Worm (Caenorhabditis elegans) whole organism, L4 larva: ENCODE measurements around the gene T04C12.1.

Experiments
- F10B5.3 ChIP-seq: sonication (generic microtip); optimal IDR thresholded peaks from 2 replicates; lab custom pipeline; 2016; ENCODE audit warnings: mild to moderate bottlenecking, missing genetic modification characterization, missing compliant biosample characterization
- F26F4.8 ChIP-seq: fragments of 200-800 bp; sonication (Bioruptor generic); conservative IDR thresholded peaks from 2 replicates; pipeline ENCODE4 v1.3.6; 2022; ENCODE audit warnings: missing genetic modification characterization, missing compliant biosample characterization
- F44E2.7 ChIP-seq: fragments of 200-800 bp; sonication (Bioruptor generic); IDR thresholded peaks from 2 replicates; pipeline ENCODE4 v2.1.2; 2022; ENCODE audit warnings: missing genetic modification characterization, missing compliant biosample characterization
- T20F7.1 ChIP-seq: fragments of 200-800 bp; sonication (Bioruptor generic); optimal IDR thresholded peaks from 2 replicates; lab custom pipeline; 2018; ENCODE audit warnings: mild to moderate bottlenecking, missing genetic modification characterization, missing compliant biosample characterization
- Y105C5A.15 ChIP-seq: fragments of 200-800 bp; sonication (Bioruptor generic); IDR thresholded peaks from 2 replicates; pipeline ENCODE4 v1.3.6; 2022; ENCODE audit warnings: missing genetic modification characterization, missing compliant biosample characterization
- Y48G9A.11 ChIP-seq: fragments of 200-800 bp; sonication (Bioruptor generic); IDR thresholded peaks from 2 replicates; pipeline ENCODE4 v1.3.6; 2022; ENCODE audit warnings: missing genetic modification reagents, missing genetic modification characterization, missing compliant biosample characterization
- ZK546.5 ChIP-seq, 2 experiments: sonication (generic microtip); optimal IDR thresholded peaks; 2 replicates each; lab custom pipeline; 2017; ENCODE audit warnings: missing biosample characterization in 2 of 2, missing genetic modification characterization in 2 of 2
- aly-2 ChIP-seq: sonication (generic microtip); optimal IDR thresholded peaks from 2 replicates; lab custom pipeline; 2018; ENCODE audit warnings: missing biosample characterization, missing genetic modification characterization
- arid-1 ChIP-seq: fragments of 200-800 bp; sonication (Bioruptor generic); conservative IDR thresholded peaks from 2 replicates; pipeline ENCODE4 v1.3.6; 2022; ENCODE audit warnings: missing genetic modification reagents, missing genetic modification characterization, missing compliant biosample characterization
- attf-4 ChIP-seq: sonication (generic microtip); optimal IDR thresholded peaks from 3 replicates; lab custom pipeline; 2017; ENCODE audit warnings: missing biosample characterization, missing genetic modification characterization
- ceh-44 ChIP-seq: fragments of 200-800 bp; sonication (Bioruptor generic); IDR thresholded peaks from 2 replicates; pipeline ENCODE4 v1.3.6; 2022; ENCODE audit warnings: missing genetic modification reagents, missing genetic modification characterization, missing compliant biosample characterization
- ceh-82 ChIP-seq: sonication (generic microtip); optimal IDR thresholded peaks from 2 replicates; lab custom pipeline; 2017; ENCODE audit warnings: missing biosample characterization, missing genetic modification characterization
- ces-1 ChIP-seq: fragments of 150-350 bp; sonication (generic microtip); optimal IDR thresholded peaks from 4 replicates; lab custom pipeline; 2014; ENCODE audit warnings: missing biosample characterization, missing genetic modification reagents, missing genetic modification characterization
- dmd-6 ChIP-seq: fragments of 200-800 bp; sonication (Bioruptor generic); IDR thresholded peaks from 2 replicates; pipeline ENCODE4 v1.3.6; 2022; ENCODE audit warnings: missing genetic modification reagents, missing genetic modification characterization, missing compliant biosample characterization
- dpl-1 ChIP-seq: fragments of 150-350 bp; optimal IDR thresholded peaks from 2 replicates; lab custom pipeline; 2014; ENCODE audit warnings: missing biosample characterization, missing genetic modification reagents, missing genetic modification characterization
- duxl-1 ChIP-seq: sonication (generic microtip); optimal IDR thresholded peaks from 2 replicates; lab custom pipeline; 2016; ENCODE audit warnings: mild to moderate bottlenecking, missing genetic modification characterization, moderate library complexity, missing compliant biosample characterization; ENCODE audit not compliant: poor library complexity
- dve-1 ChIP-seq: sonication (generic microtip); optimal IDR thresholded peaks from 2 replicates; lab custom pipeline; 2017; ENCODE audit warnings: antibody characterized with exemption, mild to moderate bottlenecking, missing genetic modification characterization, missing compliant biosample characterization; ENCODE audit not compliant: insufficient read depth
- fkh-10 ChIP-seq: fragments of 150-350 bp; optimal IDR thresholded peaks from 2 replicates; lab custom pipeline; 2014; ENCODE audit warnings: missing biosample characterization, missing genetic modification reagents, missing genetic modification characterization
- fos-1 ChIP-seq: fragments of 150-350 bp; optimal IDR thresholded peaks from 2 replicates; lab custom pipeline; 2014; ENCODE audit warnings: missing biosample characterization, missing genetic modification characterization
- hlh-11 ChIP-seq: fragments of 200-800 bp; sonication (Bioruptor generic); optimal IDR thresholded peaks from 2 replicates; lab custom pipeline; 2018; ENCODE audit warnings: mild to moderate bottlenecking, missing genetic modification characterization, missing compliant biosample characterization
- hmg-1.1 ChIP-seq: fragments of 200-800 bp; sonication (Bioruptor generic); IDR thresholded peaks from 2 replicates; pipeline ENCODE4 v1.3.6; 2022; ENCODE audit warnings: missing genetic modification reagents, missing genetic modification characterization, missing compliant biosample characterization
- jun-1 ChIP-seq: fragments of 150-350 bp; optimal IDR thresholded peaks from 2 replicates; lab custom pipeline; 2014; ENCODE audit warnings: missing biosample characterization, missing genetic modification reagents, missing genetic modification characterization
- lin-15B ChIP-seq: fragments of 150-350 bp; sonication (generic microtip); optimal IDR thresholded peaks from 3 replicates; lab custom pipeline; 2014; ENCODE audit warnings: missing biosample characterization, missing genetic modification characterization
- lin-29 ChIP-seq: fragments of 200-800 bp; sonication (Bioruptor generic); IDR thresholded peaks from 2 replicates; pipeline ENCODE4 v1.3.6; 2022; ENCODE audit warnings: missing genetic modification reagents, missing genetic modification characterization, missing compliant biosample characterization
- lin-38 ChIP-seq: fragments of 200-800 bp; sonication (Bioruptor generic); IDR thresholded peaks from 2 replicates; pipeline ENCODE4 v1.3.6; 2022; ENCODE audit warnings: missing genetic modification reagents, missing genetic modification characterization, missing compliant biosample characterization
- lin-39 ChIP-seq: fragments of 150-350 bp; optimal IDR thresholded peaks from 2 replicates; lab custom pipeline; 2014; ENCODE audit warnings: missing biosample characterization, missing genetic modification reagents, missing genetic modification characterization
- lsy-2 ChIP-seq, 2 experiments: fragments of 150-350 bp in 1 of 2; sonication (generic microtip) in 1 of 2; optimal IDR thresholded peaks; 2 replicates each; lab custom pipeline; 2014 to 2017; ENCODE audit warnings: missing biosample characterization in 2 of 2, missing genetic modification characterization in 2 of 2
- madf-9 ChIP-seq: fragments of 200-800 bp; sonication (Bioruptor generic); conservative IDR thresholded peaks from 2 replicates; pipeline ENCODE4 v1.3.6; 2022; ENCODE audit warnings: missing genetic modification reagents, missing genetic modification characterization, missing compliant biosample characterization
- mdl-1 ChIP-seq, 2 experiments: fragments of 150-350 bp in 1 of 2; sonication (generic microtip) in 1 of 2; optimal IDR thresholded peaks; 2 replicates each; lab custom pipeline; 2014 to 2017; ENCODE audit warnings: missing biosample characterization in 2 of 2, missing genetic modification characterization in 2 of 2
- mdt-29 ChIP-seq: fragments of 200-800 bp; sonication (Bioruptor generic); IDR thresholded peaks from 2 replicates; pipeline ENCODE4 v1.3.6; 2022; ENCODE audit warnings: missing genetic modification reagents, missing genetic modification characterization, missing compliant biosample characterization
- mep-1 ChIP-seq: fragments of 150-350 bp; sonication (generic microtip); optimal IDR thresholded peaks from 3 replicates; lab custom pipeline; 2014; ENCODE audit warnings: missing biosample characterization, missing genetic modification characterization
- mes-2 ChIP-seq: sonication (generic microtip); optimal IDR thresholded peaks from 2 replicates; lab custom pipeline; 2016; ENCODE audit warnings: missing genotype, mild to moderate bottlenecking, missing genetic modification characterization, missing compliant biosample characterization; ENCODE audit not compliant: poor library complexity, severe bottlenecking
- mxl-2 ChIP-seq: fragments of 200-800 bp; sonication (Bioruptor generic); conservative IDR thresholded peaks from 2 replicates; pipeline ENCODE4 v1.3.6; 2022; ENCODE audit warnings: missing genetic modification reagents, missing genetic modification characterization, missing compliant biosample characterization
- mxl-3 ChIP-seq: fragments of 200-800 bp; sonication (Bioruptor generic); optimal IDR thresholded peaks from 2 replicates; lab custom pipeline; 2018; ENCODE audit warnings: mild to moderate bottlenecking, missing genetic modification characterization, missing compliant biosample characterization
- nhr-10 ChIP-seq: fragments of 150-350 bp; optimal IDR thresholded peaks from 2 replicates; lab custom pipeline; 2014; ENCODE audit warnings: missing biosample characterization, missing genetic modification characterization
- nhr-102 ChIP-seq: sonication (generic microtip); optimal IDR thresholded peaks from 2 replicates; lab custom pipeline; 2016; ENCODE audit warnings: mild to moderate bottlenecking, missing genetic modification characterization, moderate library complexity, missing compliant biosample characterization
- nhr-11 ChIP-seq: fragments of 150-350 bp; optimal IDR thresholded peaks from 2 replicates; lab custom pipeline; 2014; ENCODE audit warnings: missing biosample characterization, missing genetic modification characterization
- nhr-111 ChIP-seq: fragments of 200-800 bp; sonication (Bioruptor generic); optimal IDR thresholded peaks from 2 replicates; lab custom pipeline; 2018; ENCODE audit warnings: mild to moderate bottlenecking, missing genetic modification characterization, missing compliant biosample characterization
- nhr-25 ChIP-seq: sonication (generic microtip); optimal IDR thresholded peaks from 2 replicates; lab custom pipeline; 2017; ENCODE audit warnings: missing genetic modification characterization, mild to moderate bottlenecking, missing compliant biosample characterization, antibody characterized with exemption, moderate library complexity, borderline replicate concordance; ENCODE audit not compliant: insufficient read depth
- nhr-41 ChIP-seq: fragments of 200-800 bp; sonication (Bioruptor generic); IDR thresholded peaks from 2 replicates; pipeline ENCODE4 v1.3.6; 2022; ENCODE audit warnings: missing genetic modification reagents, missing genetic modification characterization, missing compliant biosample characterization
- nhr-77 ChIP-seq: fragments of 150-350 bp; optimal IDR thresholded peaks from 2 replicates; lab custom pipeline; 2014; ENCODE audit warnings: missing biosample characterization, missing genetic modification characterization
- pqm-1 ChIP-seq: sonication (generic microtip); optimal IDR thresholded peaks from 2 replicates; lab custom pipeline; 2017; ENCODE audit warnings: missing biosample characterization, missing genetic modification characterization
- set-16 ChIP-seq: fragments of 200-800 bp; sonication (Bioruptor generic); IDR thresholded peaks from 2 replicates; pipeline ENCODE4 v1.3.6; 2022; ENCODE audit warnings: missing genetic modification reagents, missing genetic modification characterization, missing compliant biosample characterization
- snpc-1.2 ChIP-seq: fragments of 200-800 bp; sonication (Bioruptor generic); IDR thresholded peaks from 2 replicates; pipeline ENCODE4 v1.3.6; 2022; ENCODE audit warnings: missing genetic modification reagents, missing genetic modification characterization, missing compliant biosample characterization
- spr-1 ChIP-seq: sonication (generic microtip); optimal IDR thresholded peaks from 2 replicates; lab custom pipeline; 2016; ENCODE audit warnings: mild to moderate bottlenecking, missing genetic modification characterization, missing compliant biosample characterization
- spr-3 ChIP-seq: fragments of 200-800 bp; sonication (Bioruptor generic); optimal IDR thresholded peaks from 2 replicates; lab custom pipeline; 2018; ENCODE audit warnings: mild to moderate bottlenecking, missing genetic modification characterization, missing compliant biosample characterization
- unc-130 ChIP-seq: sonication (generic microtip); optimal IDR thresholded peaks from 2 replicates; lab custom pipeline; 2016; ENCODE audit warnings: missing genetic modification reagents, missing genetic modification characterization, missing compliant biosample characterization
- unc-39 ChIP-seq: sonication (generic microtip); optimal IDR thresholded peaks from 2 replicates; lab custom pipeline; 2017; ENCODE audit warnings: missing biosample characterization, missing genetic modification characterization
- zag-1 ChIP-seq: fragments of 150-350 bp; optimal IDR thresholded peaks from 2 replicates; lab custom pipeline; 2014; ENCODE audit warnings: missing biosample characterization, missing genetic modification characterization
- zfp-2 ChIP-seq: sonication (generic microtip); optimal IDR thresholded peaks from 2 replicates; lab custom pipeline; 2016; ENCODE audit warnings: mild to moderate bottlenecking, missing genetic modification characterization, missing compliant biosample characterization
- zfp-3 ChIP-seq: fragments of 200-800 bp; sonication (Bioruptor generic); conservative IDR thresholded peaks from 2 replicates; pipeline ENCODE4 v1.3.6; 2022; ENCODE audit warnings: missing genetic modification reagents, missing genetic modification characterization, missing compliant biosample characterization
- ztf-7 ChIP-seq: fragments of 150-350 bp; optimal IDR thresholded peaks from 2 replicates; lab custom pipeline; 2014; ENCODE audit warnings: missing biosample characterization, missing genetic modification characterization

The T04C12.1 gene

ce11 chrV:11009124-11009524 is 49.9 kb downstream of the T04C12.1 start (continued):
- TF ChIP-seq lin-39 (tag; lab: Kevin White, UChicago) (no peak), spr-3 (GFP tag; lab: Kevin White, UChicago) (no peak), dve-1 (peak; percentile 38), pqm-1 (tag; lab: Kevin White, UChicago) (peak; percentile 49), nhr-25 (tag; lab: Kevin White, UChicago) (no peak), hmg-1.1 (GFP tag; lab: Robert Waterston, UW) (no peak), dpl-1 (GFP tag; lab: Kevin White, UChicago) (no peak), F26F4.8 (GFP tag; lab: Robert Waterston, UW) (no peak), T20F7.1 (peak; percentile 45), attf-4 (tag; lab: Kevin White, UChicago) (no peak), ces-1 (GFP tag; lab: Kevin White, UChicago) (no peak), madf-9 (GFP tag; lab: Robert Waterston, UW) (no peak), fos-1 (tag; lab: Kevin White, UChicago) (no peak), nhr-77 (tag; lab: Kevin White, UChicago) (peak; percentile 15), jun-1 (tag; lab: Kevin White, UChicago) (no peak), aly-2 (tag; lab: Kevin White, UChicago) (no peak), zfp-2 (no peak), F44E2.7 (GFP tag; lab: Robert Waterston, UW) (no peak), ztf-7 (no peak), ceh-44 (no peak), mxl-3 (GFP tag; lab: Kevin White, UChicago) (no peak), mdt-29 (GFP tag; lab: Robert Waterston, UW) (no peak), ZK546.5 (tag; optimal IDR thresholded peaks at IDR 0.05; lab: Kevin White, UChicago) (no peak), Y105C5A.15 (GFP tag; lab: Robert Waterston, UW) (no peak), mxl-2 (GFP tag; lab: Robert Waterston, UW) (0 out of 2 replicates have a peak, but pooled peaks have one; percentile 38), nhr-11 (tag; lab: Kevin White, UChicago) (no peak), mdl-1 (tag; optimal IDR thresholded peaks at IDR 0.05; lab: Kevin White, UChicago) (no peak), snpc-1.2 (GFP tag; lab: Robert Waterston, UW) (no peak), unc-39 (tag; lab: Kevin White, UChicago) (no peak), duxl-1 (tag; lab: Kevin White, UChicago) (no peak), zag-1 (no peak), nhr-41 (peak; percentile 69; the same call in 1 of the 2 replicates), nhr-102 (tag; lab: Kevin White, UChicago) (peak; percentile 57), F10B5.3 (tag; lab: Kevin White, UChicago) (no peak), dmd-6 (GFP tag; lab: Robert Waterston, UW) (peak; percentile 96), nhr-111 (no peak), spr-1 (tag; lab: Kevin White, UChicago) (no peak), unc-130 (GFP tag; lab: Kevin White, UChicago) (no peak), zfp-3 (GFP tag; lab: Robert Waterston, UW) (no peak), ceh-82 (tag; lab: Kevin White, UChicago) (no peak), mep-1 (tag; lab: Kevin White, UChicago) (no peak), lsy-2 (tag; optimal IDR thresholded peaks at IDR 0.05; lab: Kevin White, UChicago) (no peak), hlh-11 (peak; percentile 86), arid-1 (GFP tag; lab: Robert Waterston, UW) (no peak), set-16 (GFP tag; lab: Robert Waterston, UW) (no peak), lin-29 (no peak), Y48G9A.11 (no peak), lin-38 (GFP tag; lab: Robert Waterston, UW) (no peak), lin-15B (tag; lab: Kevin White, UChicago) (no peak), fkh-10 (GFP tag; lab: Kevin White, UChicago) (no peak), mes-2 (tag; lab: Kevin White, UChicago) (no peak), nhr-10 (no peak)
